Worm (Caenorhabditis elegans) whole organism, L1 larva: ENCODE measurements around the gene moa-2.

Experiments
- C04F5.9 ChIP-seq: sonication (generic microtip); optimal IDR thresholded peaks from 2 replicates; lab custom pipeline; 2016; ENCODE audit warnings: missing genetic modification characterization, missing compliant biosample characterization
- C34B4.2 ChIP-seq: sonication (generic microtip); optimal IDR thresholded peaks from 2 replicates; lab custom pipeline; 2017; ENCODE audit warnings: mild to moderate bottlenecking, missing genetic modification characterization, missing compliant biosample characterization
- aha-1 ChIP-seq: fragments of 150-350 bp; optimal IDR thresholded peaks from 2 replicates; lab custom pipeline; 2014; ENCODE audit warnings: missing biosample characterization, missing genetic modification characterization
- alr-1 ChIP-seq: fragments of 200-800 bp; sonication (Bioruptor generic); optimal IDR thresholded peaks from 2 replicates; lab custom pipeline; 2018; ENCODE audit warnings: borderline replicate concordance, mild to moderate bottlenecking, missing genetic modification characterization, missing compliant biosample characterization
- ama-1 ChIP-seq: fragments of 150-350 bp; optimal IDR thresholded peaks from 2 replicates; lab custom pipeline; 2014
- blmp-1 ChIP-seq: fragments of 150-350 bp; optimal IDR thresholded peaks from 2 replicates; lab custom pipeline; 2014; ENCODE audit warnings: missing biosample characterization, missing genetic modification characterization
- ceh-8 ChIP-seq: fragments of 200-800 bp; sonication (Bioruptor generic); optimal IDR thresholded peaks from 2 replicates; lab custom pipeline; 2018; ENCODE audit warnings: mild to moderate bottlenecking, missing genetic modification characterization, moderate library complexity, missing compliant biosample characterization
- ceh-82 ChIP-seq, 3 experiments: fragments of 150-350 bp in 1 of 3; sonication (generic microtip) in 2 of 3; optimal IDR thresholded peaks; 2 replicates each; lab custom pipeline; 2014 to 2017; ENCODE audit warnings: missing biosample characterization in 3 of 3, missing genetic modification characterization in 3 of 3
- dpl-1 ChIP-seq, 3 experiments: fragments of 150-350 bp in 2 of 3; sonication (generic microtip) in 1 of 3; optimal IDR thresholded peaks; 2 replicates each; lab custom pipeline; 2014 to 2017; ENCODE audit warnings: missing biosample characterization in 3 of 3, missing genetic modification characterization in 3 of 3, missing genetic modification reagents in 3 of 3
- efl-1 ChIP-seq, 4 experiments: fragments of 150-350 bp; optimal IDR thresholded peaks in 3 of 4; peaks in 1 of 4; 1 replicate in 1 of 4; 2 replicates in 3 of 4; lab custom pipeline; 2014; ENCODE audit warnings: missing biosample characterization in 2 of 4, missing genetic modification characterization in 2 of 4, missing genetic modification reagents in 2 of 4
- efl-3 ChIP-seq: fragments of 200-800 bp; sonication (Bioruptor generic); optimal IDR thresholded peaks from 2 replicates; lab custom pipeline; 2018; ENCODE audit warnings: mild to moderate bottlenecking, missing genetic modification characterization, missing compliant biosample characterization
- elt-3 ChIP-seq, 6 experiments: fragments of 150-350 bp in 1 of 6; sonication (generic microtip); optimal IDR thresholded peaks; 2 replicates each; lab custom pipeline; 2017 to 2018; ENCODE audit warnings: missing biosample characterization in 6 of 6, missing genetic modification characterization in 6 of 6, inconsistent platforms in 1 of 6
- grh-1 ChIP-seq: fragments of 200-800 bp; sonication (Bioruptor generic); IDR thresholded peaks from 2 replicates; pipeline ENCODE4 v1.3.6; 2022; ENCODE audit warnings: missing genetic modification reagents, missing genetic modification characterization, missing compliant biosample characterization
- hlh-4 ChIP-seq: sonication (generic microtip); optimal IDR thresholded peaks from 2 replicates; lab custom pipeline; 2016; ENCODE audit warnings: mild to moderate bottlenecking, missing genetic modification characterization, missing compliant biosample characterization
- irx-1 ChIP-seq: sonication (generic microtip); optimal IDR thresholded peaks from 2 replicates; lab custom pipeline; 2016; ENCODE audit warnings: missing genetic modification characterization, missing compliant biosample characterization
- isw-1 ChIP-seq: fragments of 200-800 bp; sonication (Bioruptor generic); IDR thresholded peaks from 2 replicates; pipeline ENCODE4 v1.3.6; 2022; ENCODE audit warnings: missing genetic modification characterization, missing compliant biosample characterization
- jun-1 ChIP-seq: fragments of 150-350 bp; optimal IDR thresholded peaks from 2 replicates; lab custom pipeline; 2014; ENCODE audit warnings: missing biosample characterization, missing genetic modification reagents, missing genetic modification characterization
- lin-13 ChIP-seq: fragments of 150-350 bp; optimal IDR thresholded peaks from 2 replicates; lab custom pipeline; 2014; ENCODE audit warnings: missing biosample characterization, missing genetic modification reagents, missing genetic modification characterization
- lin-15B ChIP-seq: fragments of 150-350 bp; sonication (generic microtip); optimal IDR thresholded peaks from 3 replicates; lab custom pipeline; 2014; ENCODE audit warnings: missing biosample characterization, missing genetic modification characterization
- lin-35 ChIP-seq, 2 experiments: fragments of 150-350 bp; optimal IDR thresholded peaks; 2 replicates each; lab custom pipeline; 2014; ENCODE audit warnings: missing biosample characterization in 2 of 2, missing genetic modification characterization in 2 of 2, missing genetic modification reagents in 2 of 2
- mab-9 ChIP-seq: fragments of 200-800 bp; sonication (Bioruptor generic); IDR thresholded peaks from 2 replicates; pipeline ENCODE4 v1.3.6; 2022; ENCODE audit warnings: missing genetic modification reagents, missing genetic modification characterization, missing compliant biosample characterization
- mdl-1 ChIP-seq, 2 experiments: fragments of 150-350 bp; optimal IDR thresholded peaks; 2 replicates each; lab custom pipeline; 2014 to 2017; ENCODE audit warnings: missing biosample characterization in 2 of 2, missing genetic modification characterization in 2 of 2, inconsistent platforms in 1 of 2
- mep-1 ChIP-seq: fragments of 150-350 bp; optimal IDR thresholded peaks from 2 replicates; lab custom pipeline; 2014; ENCODE audit warnings: missing biosample characterization, missing genetic modification characterization
- nhr-11 ChIP-seq: fragments of 150-350 bp; optimal IDR thresholded peaks from 2 replicates; lab custom pipeline; 2014; ENCODE audit warnings: missing biosample characterization, missing genetic modification characterization
- nhr-12 ChIP-seq: sonication (generic microtip); optimal IDR thresholded peaks from 2 replicates; lab custom pipeline; 2017; ENCODE audit warnings: missing biosample characterization, missing genetic modification characterization
- nhr-19 ChIP-seq: fragments of 200-800 bp; sonication (Bioruptor generic); conservative IDR thresholded peaks from 2 replicates; pipeline ENCODE4 v1.3.6; 2022; ENCODE audit warnings: missing genetic modification characterization, missing compliant biosample characterization
- nhr-20 ChIP-seq: sonication (generic microtip); optimal IDR thresholded peaks from 2 replicates; lab custom pipeline; 2016; ENCODE audit warnings: mild to moderate bottlenecking, missing genetic modification characterization, missing compliant biosample characterization
- nhr-237 ChIP-seq: fragments of 150-350 bp; optimal IDR thresholded peaks from 2 replicates; lab custom pipeline; 2014; ENCODE audit warnings: missing biosample characterization, missing genetic modification characterization
- nhr-47 ChIP-seq: sonication (generic microtip); optimal IDR thresholded peaks from 2 replicates; lab custom pipeline; 2016; ENCODE audit warnings: mild to moderate bottlenecking, missing genetic modification characterization, moderate library complexity, missing compliant biosample characterization
- nhr-77 ChIP-seq: fragments of 150-350 bp; optimal IDR thresholded peaks from 2 replicates; lab custom pipeline; 2014; ENCODE audit warnings: missing biosample characterization, missing genetic modification characterization
- nhr-90 ChIP-seq: sonication (generic microtip); optimal IDR thresholded peaks from 2 replicates; lab custom pipeline; 2016; ENCODE audit warnings: mild to moderate bottlenecking, missing genetic modification characterization, missing compliant biosample characterization; ENCODE audit not compliant: poor library complexity
- pax-3 ChIP-seq: fragments of 200-800 bp; sonication (Bioruptor generic); optimal IDR thresholded peaks from 2 replicates; lab custom pipeline; 2018; ENCODE audit warnings: mild to moderate bottlenecking, missing genetic modification characterization, moderate library complexity, missing compliant biosample characterization
- snpc-4 ChIP-seq: fragments of 150-350 bp; optimal IDR thresholded peaks from 2 replicates; lab custom pipeline; 2014; ENCODE audit warnings: missing biosample characterization, missing genetic modification characterization
- snu-23 ChIP-seq: sonication (generic microtip); optimal IDR thresholded peaks from 2 replicates; lab custom pipeline; 2016; ENCODE audit warnings: missing genetic modification characterization, missing compliant biosample characterization
- sox-4 ChIP-seq: sonication (generic microtip); optimal IDR thresholded peaks from 2 replicates; lab custom pipeline; 2016; ENCODE audit warnings: missing genetic modification characterization, missing compliant biosample characterization
- sptf-1 ChIP-seq: fragments of 150-350 bp; optimal IDR thresholded peaks from 2 replicates; lab custom pipeline; 2014; ENCODE audit warnings: missing biosample characterization, missing genetic modification characterization
- sup-37 ChIP-seq: fragments of 200-800 bp; sonication (Bioruptor generic); optimal IDR thresholded peaks from 2 replicates; lab custom pipeline; 2018; ENCODE audit warnings: mild to moderate bottlenecking, missing genetic modification characterization, missing compliant biosample characterization
- tbx-2 ChIP-seq: sonication (generic microtip); optimal IDR thresholded peaks from 2 replicates; lab custom pipeline; 2016; ENCODE audit warnings: missing genetic modification characterization, missing compliant biosample characterization
- unc-130 ChIP-seq: fragments of 150-350 bp; optimal IDR thresholded peaks from 2 replicates; lab custom pipeline; 2017; ENCODE audit warnings: missing biosample characterization, missing genetic modification characterization, inconsistent platforms
- unc-30 ChIP-seq: sonication (generic microtip); optimal IDR thresholded peaks from 2 replicates; lab custom pipeline; 2017; ENCODE audit warnings: missing biosample characterization, missing genetic modification characterization
- unc-98 ChIP-seq: fragments of 200-800 bp; sonication (Bioruptor generic); IDR thresholded peaks from 2 replicates; pipeline ENCODE4 v1.3.6; 2022; ENCODE audit warnings: missing genetic modification characterization, missing compliant biosample characterization
- vab-15 ChIP-seq: sonication (generic microtip); optimal IDR thresholded peaks from 2 replicates; lab custom pipeline; 2017; ENCODE audit warnings: missing genotype, mild to moderate bottlenecking, missing genetic modification characterization, missing compliant biosample characterization
- ztf-11 ChIP-seq, 2 experiments: sonication (generic microtip); optimal IDR thresholded peaks; 2 replicates each; lab custom pipeline; 2016 to 2017; ENCODE audit warnings: missing genetic modification characterization in 2 of 2, missing biosample characterization in 1 of 2, missing compliant biosample characterization in 1 of 2
- ztf-4 ChIP-seq: fragments of 150-350 bp; optimal IDR thresholded peaks from 2 replicates; lab custom pipeline; 2014; ENCODE audit warnings: missing biosample characterization, missing genetic modification characterization

Gene moa-2

ce11 chrII:7676307-7676905 lies 22.4 kb downstream of the moa-2 start (continued):
- no peak for TF ChIP-seq mdl-1 (tag; optimal IDR thresholded peaks at IDR 0.05; lab: Kevin White, UChicago)
- no peak for TF ChIP-seq vab-15 (tag; lab: Kevin White, UChicago)
- no peak for TF ChIP-seq nhr-77 (tag; lab: Kevin White, UChicago)
- TF ChIP-seq unc-30 (tag; lab: Kevin White, UChicago): no peak
- no peak for TF ChIP-seq efl-3 (GFP tag; lab: Kevin White, UChicago)
- TF ChIP-seq nhr-11 (tag; lab: Kevin White, UChicago): no peak
- no peak for TF ChIP-seq mab-9 (GFP tag; lab: Robert Waterston, UW)
- TF ChIP-seq lin-15B (tag; lab: Kevin White, UChicago): no peak
- no peak for TF ChIP-seq pax-3
- no peak for TF ChIP-seq isw-1 (GFP tag; lab: Robert Waterston, UW)
- TF ChIP-seq elt-3 (tag; optimal IDR thresholded peaks at IDR 0.05; lab: Kevin White, UChicago): peak in 4 of 6 experiments; percentile 5 to 25 (median 9)
- no peak for TF ChIP-seq tbx-2 (tag; lab: Kevin White, UChicago)
- TF ChIP-seq aha-1: no peak
- peak in 1 of 2 experiments; percentile 4 for TF ChIP-seq lin-35 (GFP tag; optimal IDR thresholded peaks at IDR 0.05; lab: Kevin White, UChicago)
- peak; percentile 60 for TF ChIP-seq blmp-1 (tag; lab: Kevin White, UChicago)
- peak in 1 of 3 experiments; percentile 2 for TF ChIP-seq ceh-82 (tag; optimal IDR thresholded peaks at IDR 0.05; lab: Kevin White, UChicago)
- TF ChIP-seq grh-1: peak; percentile 18; the same call in 1 of the 2 replicates
- TF ChIP-seq irx-1 (tag; lab: Kevin White, UChicago): no peak
- no peak for TF ChIP-seq nhr-47 (tag; lab: Kevin White, UChicago)
- no peak for TF ChIP-seq nhr-19 (GFP tag; lab: Robert Waterston, UW)
- TF ChIP-seq nhr-12 (tag; lab: Kevin White, UChicago): no peak
- no peak for TF ChIP-seq lin-13 (GFP tag; lab: Kevin White, UChicago)
- no peak for TF ChIP-seq nhr-237
- TF ChIP-seq hlh-4 (tag; lab: Kevin White, UChicago): no peak
- peak; percentile 73 for TF ChIP-seq mep-1 (tag; lab: Kevin White, UChicago)
- TF ChIP-seq C04F5.9 (tag; lab: Kevin White, UChicago): no peak
- TF ChIP-seq nhr-20 (tag; lab: Kevin White, UChicago): peak; percentile 31
- no peak for TF ChIP-seq dpl-1 (GFP tag; optimal IDR thresholded peaks at IDR 0.05; lab: Kevin White, UChicago)
- no peak for TF ChIP-seq snpc-4 (tag; lab: Kevin White, UChicago)
- no peak for TF ChIP-seq sox-4
- no peak for TF ChIP-seq efl-1 (optimal IDR thresholded peaks at IDR 0.05; lab: Kevin White, UChicago)
- TF ChIP-seq efl-1 (GFP tag; optimal IDR thresholded peaks at IDR 0.05 in 1 of 2; lab: Kevin White, UChicago): no peak

ce11 chrII:7675752-7676151 lies 23.1 kb downstream of the moa-2 start:
- peak; percentile 44 for TF ChIP-seq blmp-1 (tag; lab: Kevin White, UChicago)
- no peak for TF ChIP-seq unc-98
- TF ChIP-seq, all 84 proteins: peak for 1

ce11 chrII:7671705-7672104 lies 27.1 kb downstream of the moa-2 start, which contains the start of gene lir-1:
Gene lir-1 (plus strand): TSS chrII:7672005.
- no peak for TF ChIP-seq isw-1 (GFP tag; lab: Robert Waterston, UW)
- TF ChIP-seq snpc-4 (tag; lab: Kevin White, UChicago): no peak
- TF ChIP-seq sptf-1 (tag; lab: Kevin White, UChicago): no peak
- TF ChIP-seq ztf-11 (tag; optimal IDR thresholded peaks at IDR 0.05; lab: Kevin White, UChicago): no peak
- TF ChIP-seq unc-130 (tag; lab: Kevin White, UChicago): no peak
- no peak for TF ChIP-seq ztf-4 (tag; lab: Kevin White, UChicago)
- TF ChIP-seq hlh-4 (tag; lab: Kevin White, UChicago): no peak
- TF ChIP-seq ceh-8: no peak
- no peak for TF ChIP-seq snu-23 (GFP tag; lab: Kevin White, UChicago)
- no peak for TF ChIP-seq C04F5.9 (tag; lab: Kevin White, UChicago)
- no peak for TF ChIP-seq nhr-11 (tag; lab: Kevin White, UChicago)
- TF ChIP-seq jun-1 (tag; lab: Kevin White, UChicago): no peak
- TF ChIP-seq C34B4.2 (tag; lab: Kevin White, UChicago): no peak
- TF ChIP-seq alr-1 (tag; lab: Kevin White, UChicago): no peak
- no peak for TF ChIP-seq irx-1 (tag; lab: Kevin White, UChicago)
- no peak for TF ChIP-seq dpl-1 (GFP tag; optimal IDR thresholded peaks at IDR 0.05; lab: Kevin White, UChicago)
- no peak for TF ChIP-seq ama-1 (lab: Kevin White, UChicago)
- TF ChIP-seq nhr-90 (tag; lab: Kevin White, UChicago): no peak
- TF ChIP-seq blmp-1 (tag; lab: Kevin White, UChicago): no peak
- TF ChIP-seq sup-37 (GFP tag; lab: Kevin White, UChicago): no peak
